Worm (Caenorhabditis elegans) whole organism, late embryonic: ENCODE results near the gene acy-2.

Experiments used
- ama-1 ChIP-seq: fragments of 150-350 bp; optimal IDR thresholded peaks from 2 replicates; lab custom pipeline; 2014
- hlh-6 ChIP-seq: sonication (generic microtip); optimal IDR thresholded peaks from 2 replicates; lab custom pipeline; 2016; ENCODE audit warnings: missing genotype, missing genetic modification characterization, missing compliant biosample characterization
- nhr-11 ChIP-seq: fragments of 150-350 bp; optimal IDR thresholded peaks from 2 replicates; lab custom pipeline; 2014; ENCODE audit warnings: missing biosample characterization, missing genetic modification characterization
- npax-4 ChIP-seq: sonication (generic microtip); optimal IDR thresholded peaks from 2 replicates; lab custom pipeline; 2016; ENCODE audit warnings: missing genetic modification characterization, missing compliant biosample characterization
- pag-3 ChIP-seq: sonication (generic microtip); optimal IDR thresholded peaks from 2 replicates; lab custom pipeline; 2016; ENCODE audit warnings: missing compliant biosample characterization, missing genetic modification characterization, borderline replicate concordance
- pat-9 ChIP-seq: fragments of 200-800 bp; sonication (Bioruptor generic); optimal IDR thresholded peaks from 2 replicates; lab custom pipeline; 2018; ENCODE audit warnings: mild to moderate bottlenecking, missing genetic modification characterization, moderate library complexity, missing compliant biosample characterization
- rnt-1 ChIP-seq: sonication (generic microtip); optimal IDR thresholded peaks from 2 replicates; lab custom pipeline; 2016; ENCODE audit warnings: missing genetic modification characterization, missing compliant biosample characterization

DNA sequence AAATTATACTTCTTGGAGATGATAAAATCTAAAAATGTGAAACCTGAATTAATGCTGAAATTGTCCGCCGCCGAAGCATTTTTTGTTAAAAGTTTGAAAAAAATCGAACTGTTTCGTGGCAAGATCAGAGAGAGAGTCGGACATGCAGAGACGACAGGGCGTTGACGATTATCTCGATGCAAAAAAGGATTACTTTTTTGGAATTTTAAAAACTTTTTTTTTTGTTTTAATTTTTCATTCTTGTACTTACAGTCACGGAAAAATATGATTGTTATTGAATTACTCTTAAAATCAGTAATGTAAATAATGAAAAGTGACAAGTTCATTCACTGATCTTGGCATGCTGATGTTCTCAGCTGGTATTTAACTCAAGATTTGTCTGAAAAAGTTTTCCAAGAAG lies 39.1 kb upstream of the acy-2 start, which contains the start of the genes M03F8.5 and M03F8.7:
- no peak for TF ChIP-seq ama-1 (lab: Kevin White, UChicago)
- no peak for TF ChIP-seq rnt-1 (tag; lab: Kevin White, UChicago)
- TF ChIP-seq pat-9 (tag; lab: Kevin White, UChicago), result no peak
- TF ChIP-seq hlh-6, result no peak
- no peak for TF ChIP-seq pag-3
- TF ChIP-seq nhr-11 (tag; lab: Kevin White, UChicago), result no peak
- no peak for TF ChIP-seq npax-4 (tag; lab: Kevin White, UChicago)
